Fruit fly (Drosophila melanogaster) whole organism, embryonic: ENCODE measurements around the gene CG42759.

ENCODE experiments used
- Ada2b ChIP-seq: fragments of 200-800 bp; sonication (Bioruptor generic); IDR thresholded peaks from 2 replicates; pipeline ENCODE4 v1.3.6; 2022; ENCODE audit warnings: missing biosample characterization, missing genetic modification characterization
- Awh ChIP-seq: fragments of 200-800 bp; sonication (Bioruptor generic); IDR thresholded peaks from 2 replicates; pipeline ENCODE4, ENCODE4 v1.3.6; 2022; ENCODE audit warnings: missing biosample characterization, missing genetic modification characterization
- Bteb2 ChIP-seq: fragments of 200-800 bp; sonication (Bioruptor generic); optimal IDR thresholded peaks from 2 replicates; lab custom pipeline; 2016; ENCODE audit warnings: missing biosample characterization, missing genetic modification characterization
- CG10267 ChIP-seq: fragments of 200-800 bp; sonication (Bioruptor generic); optimal IDR thresholded peaks from 2 replicates; lab custom pipeline; 2018; ENCODE audit warnings: missing biosample characterization, mild to moderate bottlenecking, missing genetic modification characterization, moderate library complexity
- CG10543 ChIP-seq: fragments of 200-800 bp; sonication (Bioruptor generic); optimal IDR thresholded peaks from 3 replicates; lab custom pipeline; 2017; ENCODE audit warnings: missing biosample characterization, mild to moderate bottlenecking, missing genetic modification characterization, moderate library complexity
- CG13894 ChIP-seq: fragments of 200-800 bp; sonication (Bioruptor generic); optimal IDR thresholded peaks from 3 replicates; lab custom pipeline; 2018; ENCODE audit warnings: missing biosample characterization, mild to moderate bottlenecking, missing genetic modification characterization, moderate library complexity
- CG15479 ChIP-seq: fragments of 200-800 bp; sonication (Bioruptor generic); optimal IDR thresholded peaks from 3 replicates; lab custom pipeline; 2019; ENCODE audit warnings: missing biosample characterization, mild to moderate bottlenecking, missing genetic modification characterization, moderate library complexity
- CG15601 ChIP-seq: fragments of 200-800 bp; sonication (Bioruptor generic); optimal IDR thresholded peaks from 3 replicates; lab custom pipeline; 2019; ENCODE audit warnings: missing biosample characterization, mild to moderate bottlenecking, missing genetic modification characterization, moderate library complexity
- CG1602 ChIP-seq: fragments of 200-800 bp; sonication (Bioruptor generic); optimal IDR thresholded peaks from 3 replicates; lab custom pipeline; 2016; ENCODE audit warnings: missing biosample characterization, missing genetic modification characterization
- CG17328 ChIP-seq: fragments of 200-800 bp; sonication (Bioruptor generic); IDR thresholded peaks from 2 replicates; pipeline ENCODE4 v1.3.6; 2022; ENCODE audit warnings: missing biosample characterization, missing genetic modification characterization
- CG17385 ChIP-seq: fragments of 200-800 bp; sonication (Bioruptor generic); optimal IDR thresholded peaks from 3 replicates; lab custom pipeline; 2018; ENCODE audit warnings: missing biosample characterization, mild to moderate bottlenecking, missing genetic modification characterization
- CG17802 ChIP-seq: fragments of 200-800 bp; sonication (Bioruptor generic); optimal IDR thresholded peaks from 2 replicates; lab custom pipeline; 2018; ENCODE audit warnings: missing biosample characterization, mild to moderate bottlenecking, missing genetic modification characterization, moderate library complexity
- CG18619 ChIP-seq: fragments of 200-800 bp; sonication (Bioruptor generic); optimal IDR thresholded peaks from 3 replicates; lab custom pipeline; 2017; ENCODE audit warnings: missing biosample characterization, mild to moderate bottlenecking, missing genetic modification characterization
- CG2202 ChIP-seq: fragments of 200-800 bp; sonication (Bioruptor generic); optimal IDR thresholded peaks from 2 replicates; lab custom pipeline; 2018; ENCODE audit warnings: missing biosample characterization, mild to moderate bottlenecking, missing genetic modification characterization
- CG34224 ChIP-seq: fragments of 200-800 bp; sonication (Bioruptor generic); IDR thresholded peaks from 3 replicates; pipeline ENCODE4 v1.3.6; 2022; ENCODE audit warnings: missing biosample characterization, missing genetic modification characterization; ENCODE audit not compliant: partially characterized antibody
- CG3995 ChIP-seq: fragments of 200-800 bp; sonication (Bioruptor generic); optimal IDR thresholded peaks from 3 replicates; lab custom pipeline; 2016; ENCODE audit warnings: missing biosample characterization, missing genetic modification characterization
- CG9609 ChIP-seq: fragments of 200-800 bp; sonication (Bioruptor generic); optimal IDR thresholded peaks from 3 replicates; lab custom pipeline; 2016; ENCODE audit warnings: missing biosample characterization, missing genetic modification characterization
- CG9876 ChIP-seq: fragments of 200-800 bp; sonication (Bioruptor generic); optimal IDR thresholded peaks from 2 replicates; lab custom pipeline; 2016; ENCODE audit warnings: missing biosample characterization, missing genetic modification characterization
- CrebB ChIP-seq: fragments of 200-800 bp; sonication (Bioruptor generic); optimal IDR thresholded peaks from 3 replicates; lab custom pipeline; 2018; ENCODE audit warnings: missing biosample characterization, mild to moderate bottlenecking, missing genetic modification characterization
- Doc2 ChIP-seq: fragments of 200-800 bp; sonication (Bioruptor generic); IDR thresholded peaks from 2 replicates; pipeline ENCODE4 v1.3.6; 2022; ENCODE audit warnings: missing biosample characterization, missing genetic modification characterization
- Ets65A ChIP-seq: fragments of 200-800 bp; sonication (Bioruptor generic); peaks from one replicate; lab custom pipeline; 2016; ENCODE audit warnings: missing biosample characterization, missing genetic modification characterization
- H15 ChIP-seq: fragments of 200-800 bp; sonication (Bioruptor generic); IDR thresholded peaks from 3 replicates; pipeline ENCODE4 v1.3.6; 2022; ENCODE audit warnings: missing biosample characterization, missing genetic modification characterization
- MESR4 ChIP-seq: fragments of 200-800 bp; sonication (Bioruptor generic); optimal IDR thresholded peaks from 2 replicates; lab custom pipeline; 2018; ENCODE audit warnings: missing biosample characterization, mild to moderate bottlenecking, missing genetic modification characterization, moderate library complexity
- Myb ChIP-seq: fragments of 200-800 bp; sonication (Bioruptor generic); optimal IDR thresholded peaks from 2 replicates; lab custom pipeline; 2016; ENCODE audit warnings: missing biosample characterization, missing genetic modification characterization
- Nf-YA ChIP-seq: fragments of 200-800 bp; sonication (Bioruptor generic); IDR thresholded peaks from 2 replicates; pipeline ENCODE4 v1.3.6; 2022; ENCODE audit warnings: missing biosample characterization, missing genetic modification characterization
- Pdp1 ChIP-seq, 2 experiments: fragments of 200-800 bp; sonication (Bioruptor generic); optimal IDR thresholded peaks; 3 replicates each; lab custom pipeline; 2016; ENCODE audit warnings: missing biosample characterization in 2 of 2, missing genetic modification characterization in 2 of 2, mild to moderate bottlenecking in 1 of 2, moderate library complexity in 1 of 2
- Six4 ChIP-seq: fragments of 200-800 bp; sonication (Bioruptor generic); optimal IDR thresholded peaks from 2 replicates; lab custom pipeline; 2016; ENCODE audit warnings: missing biosample characterization, missing genetic modification characterization
- Sry-β ChIP-seq: fragments of 200-800 bp; sonication (Bioruptor generic); optimal IDR thresholded peaks from 2 replicates; lab custom pipeline; 2018; ENCODE audit warnings: missing biosample characterization, mild to moderate bottlenecking, missing genetic modification characterization, moderate library complexity
- Tbp ChIP-seq: fragments of >200 bp; optimal IDR thresholded peaks from 2 replicates; lab custom pipeline; 2018; ENCODE audit warnings: missing biosample characterization, missing genetic modification characterization
- Trl ChIP-seq, 3 experiments: fragments of >200 bp in 2 of 3; fragments of 200-800 bp in 1 of 3; sonication (Bioruptor generic) in 1 of 3; optimal IDR thresholded peaks; 2 replicates in 1 of 3; 3 replicates in 2 of 3; lab custom pipeline; 2016 to 2017; ENCODE audit warnings: missing biosample characterization in 1 of 3, missing genetic modification characterization in 1 of 3
- chinmo ChIP-seq: fragments of 200-800 bp; sonication (Bioruptor generic); IDR thresholded peaks from 4 replicates; pipeline ENCODE4 v1.3.6; 2022; ENCODE audit warnings: missing biosample characterization, missing genetic modification characterization; ENCODE audit not compliant: partially characterized antibody
- dmrt99B ChIP-seq: fragments of 200-800 bp; sonication (Bioruptor generic); optimal IDR thresholded peaks from 2 replicates; lab custom pipeline; 2018; ENCODE audit warnings: missing biosample characterization, mild to moderate bottlenecking, missing genetic modification characterization, moderate library complexity
- exex ChIP-seq: fragments of 200-800 bp; sonication (Bioruptor generic); optimal IDR thresholded peaks from 4 replicates; lab custom pipeline; 2018; ENCODE audit warnings: missing biosample characterization, mild to moderate bottlenecking, missing genetic modification characterization, moderate library complexity
- grn ChIP-seq: fragments of 200-800 bp; sonication (Bioruptor generic); optimal IDR thresholded peaks from 3 replicates; lab custom pipeline; 2017; ENCODE audit warnings: missing biosample characterization, missing genetic modification characterization
- gro ChIP-seq: fragments of 200-800 bp; sonication (Bioruptor generic); optimal IDR thresholded peaks from 2 replicates; lab custom pipeline; 2016; ENCODE audit warnings: missing biosample characterization, missing genetic modification characterization
- gsb ChIP-seq: fragments of 200-800 bp; sonication (Bioruptor generic); IDR thresholded peaks from 2 replicates; pipeline ENCODE4 v1.3.6; 2022; ENCODE audit warnings: missing biosample characterization, missing genetic modification characterization
- ham ChIP-seq: fragments of 200-800 bp; sonication (Bioruptor generic); IDR thresholded peaks from 2 replicates; pipeline ENCODE4 v1.3.6; 2022; ENCODE audit warnings: missing biosample characterization, missing genetic modification characterization
- nerfin-2 ChIP-seq: fragments of 200-800 bp; sonication (Bioruptor generic); IDR thresholded peaks from 2 replicates; pipeline ENCODE4 v1.3.6; 2022; ENCODE audit warnings: missing biosample characterization, missing genetic modification characterization; ENCODE audit not compliant: partially characterized antibody
- nom ChIP-seq: fragments of 200-800 bp; sonication (Bioruptor generic); optimal IDR thresholded peaks from 2 replicates; lab custom pipeline; 2017; ENCODE audit warnings: missing biosample characterization, missing genetic modification characterization, mild to moderate bottlenecking, moderate library complexity, missing genetic modification reagents
- psq ChIP-seq: fragments of 200-800 bp; sonication (Bioruptor generic); optimal IDR thresholded peaks from 2 replicates; lab custom pipeline; 2017; ENCODE audit warnings: missing biosample characterization, missing genetic modification characterization
- sens ChIP-seq: fragments of 200-800 bp; sonication (Bioruptor generic); peaks from one replicate; lab custom pipeline; 2016; ENCODE audit warnings: missing biosample characterization, missing genetic modification characterization
- sug ChIP-seq: fragments of 200-800 bp; optimal IDR thresholded peaks from 2 replicates; lab custom pipeline; 2019; ENCODE audit warnings: missing biosample characterization, mild to moderate bottlenecking, missing genetic modification characterization, moderate library complexity
- wdn ChIP-seq: fragments of 200-800 bp; sonication (Bioruptor generic); IDR thresholded peaks from 2 replicates; pipeline ENCODE4 v1.3.6; 2022; ENCODE audit warnings: missing biosample characterization, missing genetic modification characterization
- wek ChIP-seq: fragments of 200-800 bp; sonication (Bioruptor generic); optimal IDR thresholded peaks from 3 replicates; lab custom pipeline; 2018; ENCODE audit warnings: missing biosample characterization, mild to moderate bottlenecking, missing genetic modification characterization, moderate library complexity
- zen ChIP-seq: fragments of 200-800 bp; sonication (Bioruptor generic); optimal IDR thresholded peaks from 3 replicates; lab custom pipeline; 2018; ENCODE audit warnings: missing biosample characterization, mild to moderate bottlenecking, missing genetic modification characterization, moderate library complexity
- zfh1 ChIP-seq: fragments of 200-800 bp; sonication (Bioruptor generic); IDR thresholded peaks from 3 replicates; pipeline ENCODE4 v1.3.6; 2022; ENCODE audit warnings: missing biosample characterization, missing genetic modification characterization

CG42759 gene

DNA sequence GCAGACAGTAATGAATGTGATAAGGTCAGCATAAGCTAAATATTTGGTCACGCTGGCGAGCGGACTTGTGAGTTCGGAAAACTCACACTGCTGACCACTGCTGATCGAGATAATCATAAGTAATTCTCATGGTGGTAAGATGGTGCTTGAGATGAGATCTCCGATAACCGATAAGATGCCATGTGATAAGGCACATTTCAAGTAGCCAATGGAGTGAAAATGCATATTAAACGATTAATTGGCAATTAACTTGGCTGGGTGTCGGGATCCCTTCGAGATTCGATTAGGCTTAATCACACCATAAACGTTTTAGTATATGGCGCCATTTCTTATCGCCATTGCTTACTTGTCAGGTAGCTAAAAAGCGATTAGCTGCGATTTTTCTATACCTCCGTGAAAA lies 29.1 kb upstream of the CG42759 start:
- TF ChIP-seq CG3995 (no peak), exex (tag; lab: Kevin White, UChicago) (peak; percentile 98), CG15479 (peak; percentile 58), sens (peak; percentile 52), grn (peak; percentile 98), CG15601 (tag; lab: Kevin White, UChicago) (no peak), zen (tag; lab: Kevin White, UChicago) (peak; percentile 66), sug (tag; lab: Kevin White, UChicago) (peak; percentile 91), gro (GFP tag; lab: Kevin White, UChicago) (peak; percentile 42)

dm6 chr3R:10114915-10115534 lies 27.8 kb upstream of the CG42759 start:
- peak; percentile 44 for TF ChIP-seq exex (tag; lab: Kevin White, UChicago)
- TF ChIP-seq Ets65A (GFP tag; lab: Kevin White, UChicago) = peak; percentile 46
- TF ChIP-seq CG18619 (GFP tag; lab: Kevin White, UChicago) = no peak
- no peak for TF ChIP-seq CG9876 (GFP tag; lab: Kevin White, UChicago)
- no peak for TF ChIP-seq nerfin-2 (GFP tag; lab: Robert Waterston, UW)
- TF ChIP-seq psq (GFP tag; lab: Kevin White, UChicago) = no peak
- TF ChIP-seq nom (GFP tag; lab: Kevin White, UChicago) = peak; percentile 74
- no peak for TF ChIP-seq Tbp
- peak; percentile 31 for TF ChIP-seq sens
- TF ChIP-seq Bteb2 (GFP tag; lab: Kevin White, UChicago) = no peak
- TF ChIP-seq Six4 = no peak
- 0 out of 2 replicates have a peak, but pooled peaks have one; percentile 8 for TF ChIP-seq gsb (GFP tag; lab: Robert Waterston, UW)
- TF ChIP-seq CG15479 = peak; percentile 89
- TF ChIP-seq CG34224 (GFP tag; lab: Robert Waterston, UW) = no peak
- TF ChIP-seq CG17385 = no peak

dm6 chr3R:10115797-10116196 lies 27.1 kb upstream of the CG42759 start:
- TF ChIP-seq CG13894 (tag; lab: Kevin White, UChicago) = peak; percentile 6
- 0 out of 4 replicates have a peak, but pooled peaks have one; percentile 24 for TF ChIP-seq chinmo (GFP tag; lab: Robert Waterston, UW)
- no peak for TF ChIP-seq CG2202 (tag; lab: Kevin White, UChicago)
- TF ChIP-seq ham (GFP tag; lab: Robert Waterston, UW) = no peak

DNA sequence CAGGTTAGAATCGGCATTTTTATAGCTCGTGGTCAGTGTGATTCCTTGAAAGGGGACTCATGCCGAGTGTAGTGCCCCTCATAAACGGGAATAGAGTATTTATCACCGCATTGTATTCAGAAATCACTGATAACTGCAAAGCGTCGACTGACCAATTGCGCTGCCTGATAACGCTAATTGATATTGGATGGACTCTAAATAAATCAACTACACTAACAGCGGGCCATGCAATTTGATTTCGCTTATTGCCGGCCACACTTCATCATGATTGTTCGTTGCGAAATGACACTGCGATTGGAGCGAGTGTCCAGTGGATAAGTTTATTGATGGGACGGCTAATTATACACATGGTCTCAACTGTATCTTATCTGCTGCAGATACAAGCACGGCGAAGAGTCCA lies 23.3 kb upstream of the CG42759 start:
- TF ChIP-seq CG10543 (GFP tag; lab: Kevin White, UChicago) (peak; percentile 11), H15 (GFP tag; lab: Robert Waterston, UW) (no peak), Doc2 (GFP tag; lab: Robert Waterston, UW) (no peak), Nf-YA (GFP tag; lab: Robert Waterston, UW) (no peak), CG9609 (GFP tag; lab: Kevin White, UChicago) (no peak), Awh (no peak), Trl (optimal IDR thresholded peaks at IDR 0.05; lab: Kevin White, UChicago) (no peak), Trl (GFP tag; optimal IDR thresholded peaks at IDR 0.05; lab: Kevin White, UChicago) (no peak), CG10267 (no peak), zfh1 (GFP tag; lab: Robert Waterston, UW) (no peak), wek (GFP tag; lab: Kevin White, UChicago) (no peak), Myb (GFP tag; lab: Kevin White, UChicago) (no peak), CG17328 (no peak), Sry-β (GFP tag; lab: Kevin White, UChicago) (no peak), Pdp1 (GFP tag; optimal IDR thresholded peaks at IDR 0.05; lab: Kevin White, UChicago) (no peak), CG1602 (GFP tag; lab: Kevin White, UChicago) (no peak), dmrt99B (no peak), CrebB (tag; lab: Kevin White, UChicago) (no peak), exex (tag; lab: Kevin White, UChicago) (peak; percentile 97), Ada2b (no peak), wdn (GFP tag; lab: Robert Waterston, UW) (no peak), CG17802 (tag; lab: Kevin White, UChicago) (no peak), MESR4 (GFP tag; lab: Kevin White, UChicago) (no peak), sug (tag; lab: Kevin White, UChicago) (peak; percentile 42)
